Worm (Caenorhabditis elegans): Measurements from ENCODE around the gene clec-213.

- no peak for TF ChIP-seq ama-1 (optimal IDR thresholded peaks at IDR 0.05)
- no peak for TF ChIP-seq tbx-11 (GFP tag; IDR thresholded peaks at IDR 0.05)
- no peak for TF ChIP-seq aly-1 (tag; optimal IDR thresholded peaks at IDR 0.05)
- no peak for TF ChIP-seq ets-7 (tag; optimal IDR thresholded peaks at IDR 0.05)
- no peak for TF ChIP-seq pes-1 (GFP tag; IDR thresholded peaks at IDR 0.05)
- no peak for TF ChIP-seq flt-1 (GFP tag; IDR thresholded peaks at IDR 0.05)
- no peak for TF ChIP-seq tbx-37 (GFP tag; conservative IDR thresholded peaks at IDR 0.05)
- TF ChIP-seq sea-1 (GFP tag; conservative IDR thresholded peaks at IDR 0.05), result no peak
- TF ChIP-seq scrt-1 (GFP tag; IDR thresholded peaks at IDR 0.05), result no peak
- no peak for TF ChIP-seq B0310.2 (tag; optimal IDR thresholded peaks at IDR 0.05)
- TF ChIP-seq ceh-13 (GFP tag; optimal IDR thresholded peaks at IDR 0.05), result no peak
- TF ChIP-seq hmbx-1 (tag; optimal IDR thresholded peaks at IDR 0.05), result no peak
Measured at ce11 chrV:7634657-7635056, 29.7 kb downstream of the clec-213 start, which contains the start of gene srd-31.

Data from whole organism, early embryonic.